Worm (Caenorhabditis elegans) whole organism, L4 larva: ENCODE results near the gene oac-3.

Experiments
- D1046.2 ChIP-seq: fragments of 200-800 bp; sonication (Bioruptor generic); IDR thresholded peaks from 2 replicates; pipeline ENCODE4 v1.3.6; 2022; ENCODE audit warnings: missing genetic modification characterization, missing compliant biosample characterization
- Y105C5A.15 ChIP-seq: fragments of 200-800 bp; sonication (Bioruptor generic); IDR thresholded peaks from 2 replicates; pipeline ENCODE4 v1.3.6; 2022; ENCODE audit warnings: missing genetic modification characterization, missing compliant biosample characterization
- Y5F2A.4 ChIP-seq: fragments of 200-800 bp; sonication (Bioruptor generic); optimal IDR thresholded peaks from 2 replicates; lab custom pipeline; 2018; ENCODE audit warnings: mild to moderate bottlenecking, missing genetic modification characterization, missing compliant biosample characterization
- Y75B8A.6 ChIP-seq: fragments of 200-800 bp; sonication (Bioruptor generic); IDR thresholded peaks from 2 replicates; pipeline ENCODE4 v1.3.6; 2022; ENCODE audit warnings: missing genetic modification reagents, missing genetic modification characterization, missing compliant biosample characterization
- ceh-28 ChIP-seq: fragments of 150-350 bp; optimal IDR thresholded peaks from 2 replicates; lab custom pipeline; 2014; ENCODE audit warnings: missing biosample characterization, missing genetic modification reagents, missing genetic modification characterization
- ceh-62 ChIP-seq: sonication (generic microtip); optimal IDR thresholded peaks from 2 replicates; lab custom pipeline; 2017; ENCODE audit warnings: missing biosample characterization, missing genetic modification characterization
- daf-16 ChIP-seq, 3 experiments: sonication (generic microtip); optimal IDR thresholded peaks; 2 replicates each; lab custom pipeline; 2016 to 2017; ENCODE audit warnings: missing genetic modification characterization in 3 of 3, missing genetic modification reagents in 3 of 3, mild to moderate bottlenecking in 2 of 3, missing compliant biosample characterization in 2 of 3, missing biosample characterization in 1 of 3, moderate library complexity in 1 of 3
- dmd-6 ChIP-seq: fragments of 200-800 bp; sonication (Bioruptor generic); IDR thresholded peaks from 2 replicates; pipeline ENCODE4 v1.3.6; 2022; ENCODE audit warnings: missing genetic modification reagents, missing genetic modification characterization, missing compliant biosample characterization
- dmd-8 ChIP-seq: fragments of 200-800 bp; sonication (Bioruptor generic); IDR thresholded peaks from 2 replicates; pipeline ENCODE4 v1.3.6; 2022; ENCODE audit warnings: missing genetic modification characterization, missing compliant biosample characterization
- dve-1 ChIP-seq: sonication (generic microtip); optimal IDR thresholded peaks from 2 replicates; lab custom pipeline; 2017; ENCODE audit warnings: antibody characterized with exemption, mild to moderate bottlenecking, missing genetic modification characterization, missing compliant biosample characterization; ENCODE audit not compliant: insufficient read depth
- egl-27 ChIP-seq: sonication (generic microtip); optimal IDR thresholded peaks from 3 replicates; lab custom pipeline; 2017; ENCODE audit warnings: missing biosample characterization, missing genetic modification reagents, missing genetic modification characterization
- hlh-11 ChIP-seq: fragments of 200-800 bp; sonication (Bioruptor generic); optimal IDR thresholded peaks from 2 replicates; lab custom pipeline; 2018; ENCODE audit warnings: mild to moderate bottlenecking, missing genetic modification characterization, missing compliant biosample characterization
- hlh-30 ChIP-seq: sonication (generic microtip); optimal IDR thresholded peaks from 2 replicates; lab custom pipeline; 2017; ENCODE audit warnings: antibody characterized with exemption, mild to moderate bottlenecking, missing genetic modification characterization, missing compliant biosample characterization; ENCODE audit not compliant: insufficient read depth
- hmg-1.1 ChIP-seq: fragments of 200-800 bp; sonication (Bioruptor generic); IDR thresholded peaks from 2 replicates; pipeline ENCODE4 v1.3.6; 2022; ENCODE audit warnings: missing genetic modification reagents, missing genetic modification characterization, missing compliant biosample characterization
- jun-1 ChIP-seq: fragments of 150-350 bp; optimal IDR thresholded peaks from 2 replicates; lab custom pipeline; 2014; ENCODE audit warnings: missing biosample characterization, missing genetic modification reagents, missing genetic modification characterization
- lin-13 ChIP-seq: fragments of 150-350 bp; optimal IDR thresholded peaks from 2 replicates; lab custom pipeline; 2014; ENCODE audit warnings: missing biosample characterization, missing genetic modification reagents, missing genetic modification characterization
- lin-29 ChIP-seq: fragments of 200-800 bp; sonication (Bioruptor generic); IDR thresholded peaks from 2 replicates; pipeline ENCODE4 v1.3.6; 2022; ENCODE audit warnings: missing genetic modification reagents, missing genetic modification characterization, missing compliant biosample characterization
- madf-5 ChIP-seq, 2 experiments: fragments of 200-800 bp; sonication (Bioruptor generic); IDR thresholded peaks; 2 replicates each; pipeline ENCODE4 v1.3.6; 2022; ENCODE audit warnings: missing compliant biosample characterization in 2 of 2, missing genetic modification characterization in 2 of 2
- mdl-1 ChIP-seq, 2 experiments: fragments of 150-350 bp in 1 of 2; sonication (generic microtip) in 1 of 2; optimal IDR thresholded peaks; 2 replicates each; lab custom pipeline; 2014 to 2017; ENCODE audit warnings: missing biosample characterization in 2 of 2, missing genetic modification characterization in 2 of 2
- mdt-29 ChIP-seq: fragments of 200-800 bp; sonication (Bioruptor generic); IDR thresholded peaks from 2 replicates; pipeline ENCODE4 v1.3.6; 2022; ENCODE audit warnings: missing genetic modification reagents, missing genetic modification characterization, missing compliant biosample characterization
- mes-2 ChIP-seq: sonication (generic microtip); optimal IDR thresholded peaks from 2 replicates; lab custom pipeline; 2016; ENCODE audit warnings: missing genotype, mild to moderate bottlenecking, missing genetic modification characterization, missing compliant biosample characterization; ENCODE audit not compliant: poor library complexity, severe bottlenecking
- mxl-3 ChIP-seq: fragments of 200-800 bp; sonication (Bioruptor generic); optimal IDR thresholded peaks from 2 replicates; lab custom pipeline; 2018; ENCODE audit warnings: mild to moderate bottlenecking, missing genetic modification characterization, missing compliant biosample characterization
- nhr-102 ChIP-seq: sonication (generic microtip); optimal IDR thresholded peaks from 2 replicates; lab custom pipeline; 2016; ENCODE audit warnings: mild to moderate bottlenecking, missing genetic modification characterization, moderate library complexity, missing compliant biosample characterization
- nhr-11 ChIP-seq: fragments of 150-350 bp; optimal IDR thresholded peaks from 2 replicates; lab custom pipeline; 2014; ENCODE audit warnings: missing biosample characterization, missing genetic modification characterization
- nhr-237 ChIP-seq: sonication (generic microtip); optimal IDR thresholded peaks from 2 replicates; lab custom pipeline; 2017; ENCODE audit warnings: missing biosample characterization, missing genetic modification characterization
- nhr-28 ChIP-seq: fragments of 150-350 bp; optimal IDR thresholded peaks from 2 replicates; lab custom pipeline; 2014; ENCODE audit warnings: missing biosample characterization, missing genetic modification characterization
- nhr-48 ChIP-seq: sonication (generic microtip); optimal IDR thresholded peaks from 2 replicates; lab custom pipeline; 2016; ENCODE audit warnings: mild to moderate bottlenecking, missing genetic modification characterization, missing compliant biosample characterization
- nhr-6 ChIP-seq: fragments of 150-350 bp; optimal IDR thresholded peaks from 2 replicates; lab custom pipeline; 2014; ENCODE audit warnings: missing biosample characterization, missing genetic modification characterization
- nhr-76 ChIP-seq: fragments of 150-350 bp; optimal IDR thresholded peaks from 2 replicates; lab custom pipeline; 2014; ENCODE audit warnings: missing biosample characterization, missing genetic modification characterization
- pha-4 ChIP-seq, 2 experiments: fragments of 150-350 bp in 1 of 2; fragments of 200-800 bp in 1 of 2; sonication (Bioruptor generic) in 1 of 2; IDR thresholded peaks in 1 of 2; optimal IDR thresholded peaks in 1 of 2; 2 replicates each; pipeline versions ENCODE4 v1.3.6 to Lab custom; 2014 to 2022; ENCODE audit warnings: missing genetic modification characterization in 2 of 2, missing genetic modification reagents in 2 of 2, missing biosample characterization in 1 of 2, missing compliant biosample characterization in 1 of 2
- pqm-1 ChIP-seq: sonication (generic microtip); optimal IDR thresholded peaks from 2 replicates; lab custom pipeline; 2017; ENCODE audit warnings: missing biosample characterization, missing genetic modification characterization
- rbr-2 ChIP-seq: sonication (generic microtip); optimal IDR thresholded peaks from 2 replicates; lab custom pipeline; 2016; ENCODE audit warnings: missing genotype, missing genetic modification characterization, missing compliant biosample characterization
- saeg-2 ChIP-seq: fragments of 200-800 bp; sonication (Bioruptor generic); IDR thresholded peaks from 2 replicates; pipeline ENCODE4 v1.3.6; 2022; ENCODE audit warnings: missing genetic modification reagents, missing genetic modification characterization, missing compliant biosample characterization
- set-16 ChIP-seq: fragments of 200-800 bp; sonication (Bioruptor generic); IDR thresholded peaks from 2 replicates; pipeline ENCODE4 v1.3.6; 2022; ENCODE audit warnings: missing genetic modification reagents, missing genetic modification characterization, missing compliant biosample characterization
- skn-1 ChIP-seq: fragments of 150-350 bp; optimal IDR thresholded peaks from 2 replicates; lab custom pipeline; 2014; ENCODE audit warnings: missing biosample characterization, missing genetic modification characterization
- spr-1 ChIP-seq: sonication (generic microtip); optimal IDR thresholded peaks from 2 replicates; lab custom pipeline; 2016; ENCODE audit warnings: mild to moderate bottlenecking, missing genetic modification characterization, missing compliant biosample characterization
- tra-1 ChIP-seq: fragments of 200-800 bp; sonication (Bioruptor generic); IDR thresholded peaks from 2 replicates; pipeline ENCODE4 v1.3.6; 2022; ENCODE audit warnings: missing genetic modification reagents, missing genetic modification characterization, missing compliant biosample characterization
- unc-130 ChIP-seq: sonication (generic microtip); optimal IDR thresholded peaks from 2 replicates; lab custom pipeline; 2016; ENCODE audit warnings: missing genetic modification reagents, missing genetic modification characterization, missing compliant biosample characterization
- unc-39 ChIP-seq: sonication (generic microtip); optimal IDR thresholded peaks from 2 replicates; lab custom pipeline; 2017; ENCODE audit warnings: missing biosample characterization, missing genetic modification characterization
- unc-62 ChIP-seq, 3 experiments: fragments of 150-350 bp in 1 of 3; sonication (generic microtip); optimal IDR thresholded peaks in 2 of 3; peaks in 1 of 3; 1 replicate in 1 of 3; 2 replicates in 2 of 3; lab custom pipeline; 2014 to 2017; ENCODE audit warnings: missing biosample characterization in 3 of 3, missing genetic modification characterization in 3 of 3, missing genetic modification reagents in 3 of 3, missing genotype in 1 of 3
- zfp-2 ChIP-seq: sonication (generic microtip); optimal IDR thresholded peaks from 2 replicates; lab custom pipeline; 2016; ENCODE audit warnings: mild to moderate bottlenecking, missing genetic modification characterization, missing compliant biosample characterization

The oac-3 gene

DNA sequence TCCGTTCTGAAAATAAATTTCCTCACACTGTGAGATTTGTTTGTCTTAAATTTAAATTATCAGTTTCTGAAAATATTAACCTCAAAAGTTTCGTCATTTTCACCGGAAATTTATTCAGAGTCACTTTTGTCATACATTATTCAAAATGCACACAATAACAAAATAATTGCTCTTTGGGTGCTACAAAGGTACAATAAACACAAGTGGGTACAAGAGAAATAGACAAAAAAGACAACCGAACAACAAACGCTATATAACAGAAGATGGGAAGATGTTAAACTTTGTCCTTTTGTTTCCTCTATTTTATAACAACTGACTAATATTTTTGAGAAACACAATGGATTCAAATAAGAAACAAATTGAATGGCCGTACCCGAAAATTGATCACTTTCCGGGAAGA lies 29.8 kb upstream of the oac-3 start:
- TF ChIP-seq zfp-2 (tag; lab: Kevin White, UChicago), result no peak
- TF ChIP-seq saeg-2 (GFP tag; lab: Robert Waterston, UW), result no peak
- TF ChIP-seq skn-1 (tag; lab: Kevin White, UChicago), result no peak
- TF ChIP-seq madf-5 (GFP tag; IDR thresholded peaks at IDR 0.05; lab: Robert Waterston, UW), result no peak
- TF ChIP-seq nhr-76 (tag; lab: Kevin White, UChicago), result no peak
- no peak for TF ChIP-seq pqm-1 (tag; lab: Kevin White, UChicago)
- no peak for TF ChIP-seq nhr-6 (tag; lab: Kevin White, UChicago)
- TF ChIP-seq nhr-11 (tag; lab: Kevin White, UChicago), result peak; percentile 100
- no peak for TF ChIP-seq spr-1 (tag; lab: Kevin White, UChicago)
- no peak for TF ChIP-seq set-16 (GFP tag; lab: Robert Waterston, UW)
- TF ChIP-seq Y75B8A.6, result no peak
- TF ChIP-seq nhr-28 (tag; lab: Kevin White, UChicago), result peak; percentile 89
- no peak for TF ChIP-seq tra-1 (GFP tag; lab: Robert Waterston, UW)
- no peak for TF ChIP-seq mdt-29 (GFP tag; lab: Robert Waterston, UW)

DNA sequence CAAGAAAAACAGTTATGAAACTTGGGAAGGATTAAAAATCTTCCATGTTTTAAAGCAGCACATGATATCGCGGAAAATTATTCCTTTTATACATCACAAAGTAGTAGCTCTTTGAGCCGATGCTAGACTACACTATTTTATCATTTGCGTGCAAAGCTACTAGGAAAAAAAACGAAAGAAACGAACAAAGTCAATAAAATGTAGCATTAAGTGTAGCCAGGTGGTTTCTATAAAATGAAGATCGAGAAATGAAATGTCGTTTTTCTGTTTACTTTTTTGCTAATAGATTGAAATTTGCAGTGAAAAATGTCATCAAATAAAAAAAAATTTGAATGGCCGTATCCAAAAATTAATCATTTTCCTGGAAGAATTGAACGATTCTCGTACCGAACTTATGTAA lies 26.4 kb upstream of the oac-3 start, which contains the start of gene cpt-5:
TSS of gene cpt-5 (plus strand) at position 301 of the 400 bp plus-strand sequence.
- no peak for TF ChIP-seq hlh-11 (tag; lab: Kevin White, UChicago)
- TF ChIP-seq Y105C5A.15 (GFP tag; lab: Robert Waterston, UW), result no peak
- TF ChIP-seq hmg-1.1 (GFP tag; lab: Robert Waterston, UW), result no peak
- TF ChIP-seq dmd-6 (GFP tag; lab: Robert Waterston, UW), result no peak
- no peak for TF ChIP-seq rbr-2 (tag; lab: Kevin White, UChicago)
- no peak for TF ChIP-seq unc-130 (GFP tag; lab: Kevin White, UChicago)
- TF ChIP-seq nhr-102 (tag; lab: Kevin White, UChicago), result no peak
- TF ChIP-seq jun-1, result no peak
- no peak for TF ChIP-seq lin-29 (GFP tag; lab: Robert Waterston, UW)
- TF ChIP-seq nhr-237 (tag; lab: Kevin White, UChicago), result no peak
- no peak for TF ChIP-seq daf-16 (GFP tag; optimal IDR thresholded peaks at IDR 0.05; lab: Kevin White, UChicago)
- no peak for TF ChIP-seq daf-16 (tag; optimal IDR thresholded peaks at IDR 0.05; lab: Kevin White, UChicago)
- no peak for TF ChIP-seq unc-62 (GFP tag; optimal IDR thresholded peaks at IDR 0.05 in 1 of 2; lab: Kevin White, UChicago)
- no peak for TF ChIP-seq unc-62 (tag; optimal IDR thresholded peaks at IDR 0.05; lab: Kevin White, UChicago)
- no peak for TF ChIP-seq D1046.2 (GFP tag; lab: Robert Waterston, UW)
- TF ChIP-seq pha-4 (GFP tag; IDR thresholded peaks at IDR 0.05; lab: Robert Waterston, UW), result no peak
- TF ChIP-seq pha-4 (tag; optimal IDR thresholded peaks at IDR 0.05; lab: Kevin White, UChicago), result no peak
- no peak for TF ChIP-seq set-16 (GFP tag; lab: Robert Waterston, UW)

DNA sequence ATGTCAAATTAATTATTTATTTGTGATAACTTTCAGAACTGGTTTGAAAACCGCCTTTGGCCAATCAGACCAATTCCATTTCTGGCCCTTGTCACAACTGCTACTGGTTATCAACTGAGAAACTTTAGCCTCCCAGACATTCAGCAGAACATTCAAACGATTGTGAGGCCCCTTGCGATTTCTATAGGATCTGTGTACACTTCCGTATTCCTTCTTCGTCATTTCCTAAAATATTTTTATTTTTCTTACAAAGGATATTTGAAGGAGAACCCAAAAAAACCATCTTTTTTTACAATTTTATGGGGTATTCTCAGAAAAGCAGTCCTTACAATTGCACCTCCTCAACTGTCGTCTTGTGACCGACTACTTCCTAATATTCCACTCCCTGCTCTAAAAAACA lies 26.0 kb upstream of the oac-3 start:
- no peak for TF ChIP-seq Y5F2A.4
- TF ChIP-seq unc-62 (GFP tag; optimal IDR thresholded peaks at IDR 0.05 in 1 of 2; lab: Kevin White, UChicago), result peak in 1 of 2 experiments; percentile 94
- TF ChIP-seq unc-62 (tag; optimal IDR thresholded peaks at IDR 0.05; lab: Kevin White, UChicago), result no peak
- TF ChIP-seq dmd-8, result no peak

DNA sequence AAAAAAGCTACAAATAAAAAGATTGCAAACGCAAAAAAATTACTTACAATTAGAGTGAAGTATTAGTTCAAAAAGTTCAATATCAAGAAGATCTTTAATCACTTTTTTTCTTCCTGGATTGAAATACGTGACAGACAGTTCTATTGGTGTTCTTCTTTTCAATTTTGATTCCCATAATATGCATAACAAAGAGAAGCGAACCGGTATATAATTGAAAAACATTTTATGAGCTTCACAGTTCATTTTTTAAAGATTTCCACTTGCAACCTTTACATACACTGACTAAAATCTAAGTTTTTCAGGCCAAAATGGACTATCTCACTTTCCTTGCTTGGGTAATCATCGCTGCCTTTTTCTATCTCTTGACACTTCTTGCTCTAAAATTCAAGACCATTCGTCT lies 22.8 kb upstream of the oac-3 start, which contains the start of gene T22G5.1:
TSS of gene T22G5.1 (plus strand) at position 301 of the 400 bp plus-strand sequence.
- TF ChIP-seq nhr-28 (tag; lab: Kevin White, UChicago) (no peak), ceh-28 (tag; lab: Kevin White, UChicago) (no peak), unc-39 (no peak), mxl-3 (no peak)

DNA sequence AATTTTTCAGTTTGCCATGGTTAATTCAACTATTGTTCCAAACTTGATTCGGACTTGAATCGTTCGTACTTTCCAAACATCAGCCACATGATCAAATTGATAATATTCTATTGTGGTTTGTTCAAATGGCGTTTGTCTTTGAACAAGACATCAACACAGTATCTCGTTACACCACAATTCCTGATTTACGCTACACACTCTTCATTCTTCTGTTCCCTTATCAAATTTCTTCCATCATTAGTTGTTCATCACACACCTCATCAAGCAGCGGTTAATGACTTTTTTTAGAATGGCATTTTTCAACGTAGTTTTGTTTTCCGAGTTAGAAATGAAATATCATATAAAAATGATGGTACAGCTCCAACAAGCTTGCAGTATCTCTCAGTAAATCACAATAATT lies 21.1 kb upstream of the oac-3 start:
- peak; percentile 95 for TF ChIP-seq nhr-28 (tag; lab: Kevin White, UChicago)
- TF ChIP-seq hlh-11 (tag; lab: Kevin White, UChicago), result peak; percentile 80
- peak; percentile 82 for TF ChIP-seq dmd-6 (GFP tag; lab: Robert Waterston, UW)
- no peak for TF ChIP-seq tra-1 (GFP tag; lab: Robert Waterston, UW)
- peak; percentile 7 for TF ChIP-seq lin-13
- TF ChIP-seq mdl-1 (tag; optimal IDR thresholded peaks at IDR 0.05; lab: Kevin White, UChicago), result peak in 1 of 2 experiments; percentile 71
- TF ChIP-seq egl-27 (tag; lab: Kevin White, UChicago), result no peak
- peak; percentile 88 for TF ChIP-seq dve-1 (tag; lab: Kevin White, UChicago)
- TF ChIP-seq ceh-62 (tag; lab: Kevin White, UChicago), result no peak
- TF ChIP-seq hlh-30, result peak; percentile 67
- peak; percentile 24 for TF ChIP-seq mes-2 (tag; lab: Kevin White, UChicago)
- peak; percentile 28 for TF ChIP-seq nhr-48
- no peak for TF ChIP-seq spr-1 (tag; lab: Kevin White, UChicago)
- no peak for TF ChIP-seq jun-1
- TF ChIP-seq nhr-6 (tag; lab: Kevin White, UChicago), result peak; percentile 70
